Fruit fly (Drosophila melanogaster) whole organism, adult: ENCODE measurements around the gene CG34428.

Experiments
- CG5204 ChIP-seq: fragments of 200-800 bp; sonication (Bioruptor generic); optimal IDR thresholded peaks from 2 replicates; lab custom pipeline; 2016; ENCODE audit warnings: missing biosample characterization, missing genetic modification characterization
- Clk ChIP-seq: fragments of 200-800 bp; sonication (Bioruptor generic); optimal IDR thresholded peaks from 2 replicates; lab custom pipeline; 2017; ENCODE audit warnings: missing biosample characterization, missing genetic modification characterization
- Hr96 ChIP-seq: fragments of 200-800 bp; sonication (Bioruptor generic); optimal IDR thresholded peaks from 2 replicates; lab custom pipeline; 2016; ENCODE audit warnings: missing biosample characterization, missing genetic modification characterization
- Mnt ChIP-seq: fragments of 200-800 bp; sonication (Bioruptor generic); optimal IDR thresholded peaks from 2 replicates; lab custom pipeline; 2016; ENCODE audit warnings: missing biosample characterization, mild to moderate bottlenecking, missing genetic modification characterization
- cic ChIP-seq: fragments of 200-800 bp; sonication (Bioruptor generic); optimal IDR thresholded peaks from 2 replicates; lab custom pipeline; 2017; ENCODE audit warnings: missing biosample characterization, mild to moderate bottlenecking, missing genetic modification characterization, moderate library complexity
- kay ChIP-seq: fragments of 200-800 bp; sonication (Bioruptor generic); peaks from one replicate; lab custom pipeline; 2016; ENCODE audit warnings: missing biosample characterization, missing genetic modification characterization, borderline replicate concordance
- ovo ChIP-seq: fragments of 200-800 bp; sonication (Bioruptor generic); optimal IDR thresholded peaks from 2 replicates; lab custom pipeline; 2016; ENCODE audit warnings: missing biosample characterization, missing genetic modification characterization

- TF ChIP-seq CG5204 (GFP tag; lab: Kevin White, UChicago) (no peak), ovo (GFP tag; lab: Kevin White, UChicago) (no peak), Clk (GFP tag; lab: Kevin White, UChicago) (no peak), Mnt (no peak), kay (GFP tag; lab: Kevin White, UChicago) (no peak), cic (no peak), Hr96 (GFP tag; lab: Kevin White, UChicago) (no peak)
Measured at dm6 chr3L:13074084-13074624, 12.6 kb downstream of the CG34428 start.
